Worm (Caenorhabditis elegans) whole organism, L1 larva: ENCODE results near the gene Y69A2AR.51.

Experiments
- aha-1 ChIP-seq: fragments of 150-350 bp; optimal IDR thresholded peaks from 2 replicates; lab custom pipeline; 2014; ENCODE audit warnings: missing biosample characterization, missing genetic modification characterization
- blmp-1 ChIP-seq: fragments of 150-350 bp; optimal IDR thresholded peaks from 2 replicates; lab custom pipeline; 2014; ENCODE audit warnings: missing biosample characterization, missing genetic modification characterization
- dpl-1 ChIP-seq, 3 experiments: fragments of 150-350 bp in 2 of 3; sonication (generic microtip) in 1 of 3; optimal IDR thresholded peaks; 2 replicates each; lab custom pipeline; 2014 to 2017; ENCODE audit warnings: missing biosample characterization in 3 of 3, missing genetic modification characterization in 3 of 3, missing genetic modification reagents in 3 of 3
- efl-1 ChIP-seq, 4 experiments: fragments of 150-350 bp; optimal IDR thresholded peaks in 3 of 4; peaks in 1 of 4; 1 replicate in 1 of 4; 2 replicates in 3 of 4; lab custom pipeline; 2014; ENCODE audit warnings: missing biosample characterization in 2 of 4, missing genetic modification characterization in 2 of 4, missing genetic modification reagents in 2 of 4
- efl-3 ChIP-seq: fragments of 200-800 bp; sonication (Bioruptor generic); optimal IDR thresholded peaks from 2 replicates; lab custom pipeline; 2018; ENCODE audit warnings: mild to moderate bottlenecking, missing genetic modification characterization, missing compliant biosample characterization
- egl-27 ChIP-seq, 2 experiments: fragments of 150-350 bp in 1 of 2; sonication (generic microtip); optimal IDR thresholded peaks; 3 replicates each; lab custom pipeline; 2017 to 2018; ENCODE audit warnings: missing biosample characterization in 2 of 2, missing genetic modification characterization in 2 of 2, missing genetic modification reagents in 2 of 2
- elt-2 ChIP-seq: sonication (generic microtip); optimal IDR thresholded peaks from 2 replicates; lab custom pipeline; 2016; ENCODE audit warnings: missing genetic modification characterization, mild to moderate bottlenecking, inconsistent platforms, missing compliant biosample characterization, missing genetic modification reagents
- elt-3 ChIP-seq, 6 experiments: fragments of 150-350 bp in 1 of 6; sonication (generic microtip); optimal IDR thresholded peaks; 2 replicates each; lab custom pipeline; 2017 to 2018; ENCODE audit warnings: missing biosample characterization in 6 of 6, missing genetic modification characterization in 6 of 6, inconsistent platforms in 1 of 6
- fkh-8 ChIP-seq: sonication (generic microtip); optimal IDR thresholded peaks from 2 replicates; lab custom pipeline; 2016; ENCODE audit warnings: mild to moderate bottlenecking, missing genetic modification characterization, missing compliant biosample characterization
- hlh-4 ChIP-seq: sonication (generic microtip); optimal IDR thresholded peaks from 2 replicates; lab custom pipeline; 2016; ENCODE audit warnings: mild to moderate bottlenecking, missing genetic modification characterization, missing compliant biosample characterization
- hpl-2 ChIP-seq: fragments of 150-350 bp; optimal IDR thresholded peaks from 2 replicates; lab custom pipeline; 2014; ENCODE audit warnings: missing biosample characterization, missing genetic modification reagents, missing genetic modification characterization
- irx-1 ChIP-seq: sonication (generic microtip); optimal IDR thresholded peaks from 2 replicates; lab custom pipeline; 2016; ENCODE audit warnings: missing genetic modification characterization, missing compliant biosample characterization
- isw-1 ChIP-seq: fragments of 200-800 bp; sonication (Bioruptor generic); IDR thresholded peaks from 2 replicates; pipeline ENCODE4 v1.3.6; 2022; ENCODE audit warnings: missing genetic modification characterization, missing compliant biosample characterization
- lin-13 ChIP-seq: fragments of 150-350 bp; optimal IDR thresholded peaks from 2 replicates; lab custom pipeline; 2014; ENCODE audit warnings: missing biosample characterization, missing genetic modification reagents, missing genetic modification characterization
- lin-14 ChIP-seq: fragments of 200-800 bp; sonication (Bioruptor generic); optimal IDR thresholded peaks from 2 replicates; lab custom pipeline; 2018; ENCODE audit warnings: mild to moderate bottlenecking, missing genetic modification characterization, moderate library complexity, missing compliant biosample characterization
- lin-15B ChIP-seq: fragments of 150-350 bp; sonication (generic microtip); optimal IDR thresholded peaks from 3 replicates; lab custom pipeline; 2014; ENCODE audit warnings: missing biosample characterization, missing genetic modification characterization
- lin-35 ChIP-seq, 2 experiments: fragments of 150-350 bp; optimal IDR thresholded peaks; 2 replicates each; lab custom pipeline; 2014; ENCODE audit warnings: missing biosample characterization in 2 of 2, missing genetic modification characterization in 2 of 2, missing genetic modification reagents in 2 of 2
- lsy-2 ChIP-seq, 2 experiments: fragments of 150-350 bp; optimal IDR thresholded peaks; 2 replicates each; lab custom pipeline; 2014; ENCODE audit warnings: missing biosample characterization in 2 of 2, missing genetic modification characterization in 2 of 2
- mep-1 ChIP-seq: fragments of 150-350 bp; optimal IDR thresholded peaks from 2 replicates; lab custom pipeline; 2014; ENCODE audit warnings: missing biosample characterization, missing genetic modification characterization
- nhr-28 ChIP-seq: fragments of 150-350 bp; optimal IDR thresholded peaks from 2 replicates; lab custom pipeline; 2014; ENCODE audit warnings: missing biosample characterization, missing genetic modification characterization
- nhr-77 ChIP-seq: fragments of 150-350 bp; optimal IDR thresholded peaks from 2 replicates; lab custom pipeline; 2014; ENCODE audit warnings: missing biosample characterization, missing genetic modification characterization
- nhr-90 ChIP-seq: sonication (generic microtip); optimal IDR thresholded peaks from 2 replicates; lab custom pipeline; 2016; ENCODE audit warnings: mild to moderate bottlenecking, missing genetic modification characterization, missing compliant biosample characterization; ENCODE audit not compliant: poor library complexity
- pag-3 ChIP-seq: sonication (generic microtip); optimal IDR thresholded peaks from 2 replicates; lab custom pipeline; 2017; ENCODE audit warnings: missing genetic modification characterization, mild to moderate bottlenecking, missing compliant biosample characterization, antibody characterized with exemption, borderline replicate concordance; ENCODE audit not compliant: insufficient read depth
- skn-1 ChIP-seq: fragments of 150-350 bp; optimal IDR thresholded peaks from 2 replicates; lab custom pipeline; 2014; ENCODE audit warnings: missing biosample characterization, missing genetic modification characterization
- snpc-4 ChIP-seq: fragments of 150-350 bp; optimal IDR thresholded peaks from 2 replicates; lab custom pipeline; 2014; ENCODE audit warnings: missing biosample characterization, missing genetic modification characterization
- snu-23 ChIP-seq: sonication (generic microtip); optimal IDR thresholded peaks from 2 replicates; lab custom pipeline; 2016; ENCODE audit warnings: missing genetic modification characterization, missing compliant biosample characterization
- unc-130 ChIP-seq: fragments of 150-350 bp; optimal IDR thresholded peaks from 2 replicates; lab custom pipeline; 2017; ENCODE audit warnings: missing biosample characterization, missing genetic modification characterization, inconsistent platforms
- ztf-4 ChIP-seq: fragments of 150-350 bp; optimal IDR thresholded peaks from 2 replicates; lab custom pipeline; 2014; ENCODE audit warnings: missing biosample characterization, missing genetic modification characterization

Y69A2AR.51 gene

ce11 chrIV:2606572-2606971 is 34.4 kb downstream of the Y69A2AR.51 start:
- TF ChIP-seq elt-3 (tag; optimal IDR thresholded peaks at IDR 0.05; lab: Kevin White, UChicago) (no peak), lsy-2 (tag; optimal IDR thresholded peaks at IDR 0.05; lab: Kevin White, UChicago) (no peak), efl-1 (optimal IDR thresholded peaks at IDR 0.05; lab: Kevin White, UChicago) (no peak), efl-1 (GFP tag; optimal IDR thresholded peaks at IDR 0.05 in 1 of 2; lab: Kevin White, UChicago) (peak in 1 of 2 experiments; percentile 43)

- TF ChIP-seq efl-1 (optimal IDR thresholded peaks at IDR 0.05; lab: Kevin White, UChicago): peak in 1 of 2 experiments; percentile 3
- TF ChIP-seq efl-1 (GFP tag; optimal IDR thresholded peaks at IDR 0.05 in 1 of 2; lab: Kevin White, UChicago): no peak
- peak; percentile 49 for TF ChIP-seq ztf-4 (tag; lab: Kevin White, UChicago)
- peak in 1 of 2 experiments; percentile 4 for TF ChIP-seq lsy-2 (tag; optimal IDR thresholded peaks at IDR 0.05; lab: Kevin White, UChicago)
- no peak for TF ChIP-seq snpc-4 (tag; lab: Kevin White, UChicago)
- TF ChIP-seq skn-1 (tag; lab: Kevin White, UChicago): no peak
These were observed 35.4 kb downstream of the Y69A2AR.51 start, which contains the start of gene vamp-7 for ce11 chrIV:2607513-2608101. Gene vamp-7, plus strand, starts transcription at chrIV:2608051.

- TF ChIP-seq egl-27 (tag; optimal IDR thresholded peaks at IDR 0.05; lab: Kevin White, UChicago): no peak
- TF ChIP-seq efl-3 (GFP tag; lab: Kevin White, UChicago): no peak
- no peak for TF ChIP-seq hpl-2 (GFP tag; lab: Kevin White, UChicago)
- TF ChIP-seq ztf-4 (tag; lab: Kevin White, UChicago): no peak
- TF ChIP-seq lin-14: no peak
- no peak for TF ChIP-seq isw-1 (GFP tag; lab: Robert Waterston, UW)
- TF ChIP-seq blmp-1 (tag; lab: Kevin White, UChicago): no peak
- TF ChIP-seq aha-1: no peak
- no peak for TF ChIP-seq nhr-90 (tag; lab: Kevin White, UChicago)
- TF ChIP-seq fkh-8 (tag; lab: Kevin White, UChicago): no peak
- TF ChIP-seq snu-23 (GFP tag; lab: Kevin White, UChicago): no peak
- no peak for TF ChIP-seq irx-1
- no peak for TF ChIP-seq pag-3 (tag; lab: Kevin White, UChicago)
- TF ChIP-seq nhr-77: no peak
These were observed 38.2 kb downstream of the Y69A2AR.51 start, which contains the start of gene Y69A2AR.32 for ce11 chrIV:2610409-2610808. Gene Y69A2AR.32, plus strand, starts transcription at chrIV:2610436.

- TF ChIP-seq efl-1 (optimal IDR thresholded peaks at IDR 0.05; lab: Kevin White, UChicago) (peak in 1 of 2 experiments; percentile 55), efl-1 (GFP tag; optimal IDR thresholded peaks at IDR 0.05 in 1 of 2; lab: Kevin White, UChicago) (no peak), dpl-1 (GFP tag; optimal IDR thresholded peaks at IDR 0.05; lab: Kevin White, UChicago) (peak in 1 of 3 experiments; percentile 2), lin-14 (no peak)
These were observed 38.8 kb downstream of the Y69A2AR.51 start for ce11 chrIV:2610974-2611373.

ce11 chrIV:2613011-2613503 is 40.9 kb downstream of the Y69A2AR.51 start, which contains the start of gene Y69A2AR.28:
Gene Y69A2AR.28, minus strand, starts transcription at chrIV:2613061.
- TF ChIP-seq efl-1 (optimal IDR thresholded peaks at IDR 0.05; lab: Kevin White, UChicago) (peak; percentile 70), efl-1 (GFP tag; optimal IDR thresholded peaks at IDR 0.05 in 1 of 2; lab: Kevin White, UChicago) (peak; percentile 83 to 97), lin-14 (no peak), mep-1 (peak; percentile 23), lin-35 (GFP tag; optimal IDR thresholded peaks at IDR 0.05; lab: Kevin White, UChicago) (peak; percentile 60 to 82), lin-15B (tag; lab: Kevin White, UChicago) (no peak), lsy-2 (tag; optimal IDR thresholded peaks at IDR 0.05; lab: Kevin White, UChicago) (peak in 1 of 2 experiments; percentile 51), dpl-1 (GFP tag; optimal IDR thresholded peaks at IDR 0.05; lab: Kevin White, UChicago) (peak; percentile 55 to 84 (median 74)), skn-1 (tag; lab: Kevin White, UChicago) (peak; percentile 36)

ce11 chrIV:2613754-2614244 is 41.6 kb downstream of the Y69A2AR.51 start, which contains the start of gene daao-1:
Gene daao-1, plus strand, starts transcription at chrIV:2614194.
- TF ChIP-seq hpl-2 (GFP tag; lab: Kevin White, UChicago): no peak
- TF ChIP-seq unc-130 (tag; lab: Kevin White, UChicago): no peak
- TF ChIP-seq nhr-28 (tag; lab: Kevin White, UChicago): no peak
- TF ChIP-seq elt-2 (tag; lab: Kevin White, UChicago): peak; percentile 7
- TF ChIP-seq lin-13 (GFP tag; lab: Kevin White, UChicago): no peak
- no peak for TF ChIP-seq hlh-4
